Fruit fly (Drosophila melanogaster) whole organism, embryonic: ENCODE results near the gene CG34126.

Experiments
- Aef1 ChIP-seq: fragments of 200-800 bp; sonication (Bioruptor generic); IDR thresholded peaks from 3 replicates; pipeline ENCODE4 v1.3.6; 2022; ENCODE audit warnings: missing biosample characterization, missing genetic modification characterization
- B-H2 ChIP-seq: fragments of 200-800 bp; sonication (Bioruptor generic); optimal IDR thresholded peaks from 2 replicates; lab custom pipeline; 2018; ENCODE audit warnings: missing biosample characterization, mild to moderate bottlenecking, missing genetic modification characterization
- Bteb2 ChIP-seq: fragments of 200-800 bp; sonication (Bioruptor generic); optimal IDR thresholded peaks from 2 replicates; lab custom pipeline; 2016; ENCODE audit warnings: missing biosample characterization, missing genetic modification characterization
- CG11085 ChIP-seq: fragments of 200-800 bp; sonication (Bioruptor generic); IDR thresholded peaks from 2 replicates; pipeline ENCODE4 v1.3.6; 2022; ENCODE audit warnings: missing biosample characterization, missing genetic modification characterization
- CG12769 ChIP-seq: fragments of 200-800 bp; sonication (Bioruptor generic); optimal IDR thresholded peaks from 2 replicates; lab custom pipeline; 2019; ENCODE audit warnings: missing biosample characterization, mild to moderate bottlenecking, missing genetic modification characterization, moderate library complexity
- CG12942 ChIP-seq: fragments of 200-800 bp; sonication (Bioruptor generic); optimal IDR thresholded peaks from 3 replicates; lab custom pipeline; 2016; ENCODE audit warnings: missing biosample characterization, missing genetic modification characterization
- CG14050 ChIP-seq: fragments of 200-800 bp; sonication (Bioruptor generic); IDR thresholded peaks from 3 replicates; pipeline ENCODE4 v1.3.6; 2022; ENCODE audit warnings: missing biosample characterization, missing genetic modification characterization
- CG17912 ChIP-seq: fragments of 200-800 bp; sonication (Bioruptor generic); optimal IDR thresholded peaks from 2 replicates; lab custom pipeline; 2018; ENCODE audit warnings: missing biosample characterization, mild to moderate bottlenecking, missing genetic modification characterization
- CG18262 ChIP-seq: fragments of 200-800 bp; optimal IDR thresholded peaks from 3 replicates; lab custom pipeline; 2019; ENCODE audit warnings: missing biosample characterization, mild to moderate bottlenecking, missing genetic modification characterization, moderate library complexity
- CG2120 ChIP-seq: fragments of 200-800 bp; sonication (Bioruptor generic); optimal IDR thresholded peaks from 3 replicates; lab custom pipeline; 2016; ENCODE audit warnings: missing biosample characterization, missing genetic modification characterization
- CG33213 ChIP-seq: fragments of 200-800 bp; sonication (Bioruptor generic); optimal IDR thresholded peaks from 3 replicates; lab custom pipeline; 2016; ENCODE audit warnings: missing biosample characterization, missing genetic modification characterization
- CG34422 ChIP-seq: fragments of 200-800 bp; sonication (Bioruptor generic); IDR thresholded peaks from 3 replicates; pipeline ENCODE4 v1.3.6; 2022; ENCODE audit warnings: missing biosample characterization, missing genetic modification characterization
- CG3847 ChIP-seq: fragments of 200-800 bp; sonication (Bioruptor generic); IDR thresholded peaks from 2 replicates; pipeline ENCODE4 v1.3.6; 2022; ENCODE audit warnings: missing biosample characterization, missing genetic modification characterization
- CG43689 ChIP-seq: fragments of 200-800 bp; sonication (Bioruptor generic); IDR thresholded peaks from 2 replicates; pipeline ENCODE4 v1.3.6; 2022; ENCODE audit warnings: missing biosample characterization, missing genetic modification characterization
- CG4854 ChIP-seq: fragments of 200-800 bp; sonication (Bioruptor generic); optimal IDR thresholded peaks from 2 replicates; lab custom pipeline; 2016; ENCODE audit warnings: missing biosample characterization, missing genetic modification characterization, inconsistent platforms
- CG5953 ChIP-seq: fragments of 200-800 bp; sonication (Bioruptor generic); IDR thresholded peaks from 2 replicates; pipeline ENCODE4 v1.3.6; 2022; ENCODE audit warnings: missing biosample characterization, missing genetic modification characterization
- CG6272 ChIP-seq: fragments of 200-800 bp; sonication (Bioruptor generic); IDR thresholded peaks from 2 replicates; pipeline ENCODE4 v1.3.6; 2022; ENCODE audit warnings: missing biosample characterization, missing genetic modification characterization
- D19A ChIP-seq: fragments of 200-800 bp; optimal IDR thresholded peaks from 3 replicates; lab custom pipeline; 2019; ENCODE audit warnings: missing biosample characterization, mild to moderate bottlenecking, missing genetic modification characterization, moderate library complexity
- Dad ChIP-seq: fragments of 200-800 bp; sonication (Bioruptor generic); optimal IDR thresholded peaks from 3 replicates; lab custom pipeline; 2016; ENCODE audit warnings: missing biosample characterization, missing genetic modification characterization
- Elba2 ChIP-seq: fragments of 200-800 bp; sonication (Bioruptor generic); optimal IDR thresholded peaks from 3 replicates; lab custom pipeline; 2016; ENCODE audit warnings: missing biosample characterization, missing genetic modification characterization
- Ets65A ChIP-seq: fragments of 200-800 bp; sonication (Bioruptor generic); peaks from one replicate; lab custom pipeline; 2016; ENCODE audit warnings: missing biosample characterization, missing genetic modification characterization
- HLH3B ChIP-seq: fragments of 200-800 bp; sonication (Bioruptor generic); IDR thresholded peaks from 2 replicates; pipeline ENCODE4 v1.3.6; 2022; ENCODE audit warnings: missing biosample characterization, missing genetic modification characterization
- HLHmδ ChIP-seq: fragments of 200-800 bp; sonication (Bioruptor generic); optimal IDR thresholded peaks from 2 replicates; lab custom pipeline; 2018; ENCODE audit warnings: missing biosample characterization, mild to moderate bottlenecking, missing genetic modification characterization, moderate library complexity
- Jarid2 ChIP-seq: fragments of 200-800 bp; sonication (Bioruptor generic); optimal IDR thresholded peaks from 3 replicates; lab custom pipeline; 2017; ENCODE audit warnings: mild to moderate bottlenecking, missing biosample characterization, missing genetic modification reagents, missing genetic modification characterization
- Lim3 ChIP-seq: fragments of 200-800 bp; sonication (Bioruptor generic); IDR thresholded peaks from 2 replicates; pipeline ENCODE4 v1.3.6; 2022; ENCODE audit warnings: missing biosample characterization, missing genetic modification characterization
- Pdp1 ChIP-seq, 2 experiments: fragments of 200-800 bp; sonication (Bioruptor generic); optimal IDR thresholded peaks; 3 replicates each; lab custom pipeline; 2016; ENCODE audit warnings: missing biosample characterization in 2 of 2, missing genetic modification characterization in 2 of 2, mild to moderate bottlenecking in 1 of 2, moderate library complexity in 1 of 2
- Spps ChIP-seq: fragments of 200-800 bp; sonication (Bioruptor generic); optimal IDR thresholded peaks from 2 replicates; lab custom pipeline; 2018; ENCODE audit warnings: missing biosample characterization, mild to moderate bottlenecking, missing genetic modification characterization
- Taf1 ChIP-seq: fragments of 200-800 bp; sonication (Bioruptor generic); IDR thresholded peaks from 2 replicates; pipeline ENCODE4 v1.3.6; 2022; ENCODE audit warnings: missing biosample characterization, missing genetic modification characterization
- YL-1 ChIP-seq: fragments of 200-800 bp; sonication (Bioruptor generic); optimal IDR thresholded peaks from 3 replicates; lab custom pipeline; 2017; ENCODE audit warnings: missing biosample characterization, mild to moderate bottlenecking, missing genetic modification characterization
- chm ChIP-seq: fragments of 200-800 bp; sonication (Bioruptor generic); IDR thresholded peaks from 2 replicates; pipeline ENCODE4 v1.3.6; 2022; ENCODE audit warnings: missing biosample characterization, missing genetic modification characterization
- ci ChIP-seq: fragments of 200-800 bp; sonication (Bioruptor generic); IDR thresholded peaks from 3 replicates; pipeline ENCODE4 v1.3.6; 2022; ENCODE audit warnings: missing biosample characterization, missing genetic modification characterization
- crp ChIP-seq, 2 experiments: fragments of 200-800 bp; sonication (Bioruptor generic); optimal IDR thresholded peaks; 2 replicates in 1 of 2; 3 replicates in 1 of 2; lab custom pipeline; 2017; ENCODE audit warnings: missing biosample characterization in 2 of 2, missing genetic modification characterization in 2 of 2, mild to moderate bottlenecking in 1 of 2, moderate library complexity in 1 of 2
- cwo ChIP-seq: fragments of 200-800 bp; sonication (Bioruptor generic); optimal IDR thresholded peaks from 3 replicates; lab custom pipeline; 2017; ENCODE audit warnings: missing biosample characterization, missing genetic modification characterization, mild to moderate bottlenecking, moderate library complexity, missing genetic modification reagents
- esg ChIP-seq: fragments of 200-800 bp; sonication (Bioruptor generic); conservative IDR thresholded peaks from 2 replicates; pipeline ENCODE4 v1.3.6; 2022; ENCODE audit warnings: missing biosample characterization, missing genetic modification characterization
- ewg ChIP-seq: fragments of 200-800 bp; sonication (Bioruptor generic); optimal IDR thresholded peaks from 3 replicates; lab custom pipeline; 2017; ENCODE audit warnings: mild to moderate bottlenecking, missing biosample characterization, missing genetic modification reagents, missing genetic modification characterization
- fru ChIP-seq: fragments of >200 bp; optimal IDR thresholded peaks from 2 replicates; lab custom pipeline; 2017
- gcm2 ChIP-seq: fragments of 200-800 bp; sonication (Bioruptor generic); optimal IDR thresholded peaks from 2 replicates; lab custom pipeline; 2016; ENCODE audit warnings: missing biosample characterization, missing genetic modification characterization
- grau ChIP-seq: fragments of 200-800 bp; optimal IDR thresholded peaks from 3 replicates; lab custom pipeline; 2019; ENCODE audit warnings: missing biosample characterization, mild to moderate bottlenecking, missing genetic modification characterization, moderate library complexity
- kah ChIP-seq: fragments of 200-800 bp; sonication (Bioruptor generic); optimal IDR thresholded peaks from 2 replicates; lab custom pipeline; 2018; ENCODE audit warnings: missing biosample characterization, mild to moderate bottlenecking, missing genetic modification characterization
- lilli ChIP-seq: fragments of 200-800 bp; sonication (Bioruptor generic); optimal IDR thresholded peaks from 3 replicates; lab custom pipeline; 2016; ENCODE audit warnings: missing biosample characterization, missing genetic modification characterization
- otp ChIP-seq: fragments of 200-800 bp; sonication (Bioruptor generic); IDR thresholded peaks from 3 replicates; pipeline ENCODE4, ENCODE4 v1.3.6; 2022; ENCODE audit warnings: missing biosample characterization, missing genetic modification characterization
- pan ChIP-seq, 4 experiments: fragments of >200 bp in 3 of 4; fragments of 200-800 bp in 1 of 4; sonication (Bioruptor generic) in 1 of 4; optimal IDR thresholded peaks in 3 of 4; IDR thresholded peaks in 1 of 4; 2 replicates each; pipeline versions ENCODE4 v1.3.6 to Lab custom; 2017 to 2022; ENCODE audit warnings: missing biosample characterization in 2 of 4, missing genetic modification characterization in 2 of 4, mixed read lengths in 1 of 4
- pho ChIP-seq: fragments of 200-800 bp; sonication (Bioruptor generic); optimal IDR thresholded peaks from 2 replicates; lab custom pipeline; 2016; ENCODE audit warnings: missing biosample characterization, missing genetic modification characterization
- prd ChIP-seq, 3 experiments: fragments of >200 bp in 2 of 3; fragments of 200-800 bp in 1 of 3; sonication (Bioruptor generic) in 1 of 3; optimal IDR thresholded peaks in 2 of 3; IDR thresholded peaks in 1 of 3; 2 replicates in 2 of 3; 3 replicates in 1 of 3; pipeline versions ENCODE4 v1.3.6 to Lab custom; 2017 to 2022; ENCODE audit warnings: missing biosample characterization in 1 of 3, missing genetic modification characterization in 1 of 3
- row ChIP-seq: fragments of 200-800 bp; sonication (Bioruptor generic); IDR thresholded peaks from 3 replicates; pipeline ENCODE4 v1.3.6; 2022; ENCODE audit warnings: missing biosample characterization, missing genetic modification characterization
- so ChIP-seq: fragments of 200-800 bp; sonication (Bioruptor generic); IDR thresholded peaks from 3 replicates; pipeline ENCODE4 v1.3.6; 2022; ENCODE audit warnings: missing biosample characterization, missing genetic modification characterization
- trem ChIP-seq: fragments of 200-800 bp; optimal IDR thresholded peaks from 3 replicates; lab custom pipeline; 2019; ENCODE audit warnings: missing biosample characterization, mild to moderate bottlenecking, missing genetic modification characterization, moderate library complexity
- unpg ChIP-seq: fragments of 200-800 bp; sonication (Bioruptor generic); optimal IDR thresholded peaks from 3 replicates; lab custom pipeline; 2018; ENCODE audit warnings: missing biosample characterization, mild to moderate bottlenecking, missing genetic modification characterization, moderate library complexity
- vnd ChIP-seq: fragments of 200-800 bp; sonication (Bioruptor generic); IDR thresholded peaks from 3 replicates; pipeline ENCODE4 v1.3.6; 2022; ENCODE audit warnings: missing biosample characterization, missing genetic modification characterization; ENCODE audit not compliant: partially characterized antibody

Gene CG34126

dm6 chr2L:4999389-5000032 lies 18.1 kb downstream of the CG34126 start (continued):
- TF ChIP-seq crp (GFP tag; optimal IDR thresholded peaks at IDR 0.05; lab: Kevin White, UChicago) (no peak), Lim3 (GFP tag; lab: Robert Waterston, UW) (no peak), CG18262 (peak; percentile 65), otp (peak; percentile 61; the same call in 2 of the 3 replicates), Jarid2 (GFP tag; lab: Kevin White, UChicago) (no peak), pan (optimal IDR thresholded peaks at IDR 0.05; lab: Kevin White, UChicago) (no peak), pan (GFP tag; optimal IDR thresholded peaks at IDR 0.05 in 1 of 2, IDR thresholded peaks at IDR 0.05 in 1 of 2) (peak in 1 of 2 experiments; percentile 73), CG5953 (GFP tag; lab: Robert Waterston, UW) (0 out of 2 replicates have a peak, but pooled peaks have one; percentile 37), CG3847 (GFP tag; lab: Robert Waterston, UW) (peak; percentile 57; the same call in 1 of the 2 replicates), CG12769 (tag; lab: Kevin White, UChicago) (peak; percentile 76), fru (no peak), Ets65A (peak; percentile 93), Bteb2 (GFP tag; lab: Kevin White, UChicago) (peak; percentile 54), unpg (peak; percentile 73), CG12942 (peak; percentile 40), lilli (peak; percentile 67), chm (GFP tag; lab: Robert Waterston, UW) (peak; percentile 60; the same call in 1 of the 2 replicates), trem (tag; lab: Kevin White, UChicago) (peak; percentile 24), vnd (GFP tag; lab: Robert Waterston, UW) (no peak), pho (peak; percentile 2), CG33213 (GFP tag; lab: Kevin White, UChicago) (peak; percentile 47), CG4854 (GFP tag; lab: Kevin White, UChicago) (no peak), Spps (tag; lab: Kevin White, UChicago) (no peak), so (peak; percentile 70; the same call in 1 of the 3 replicates), CG11085 (GFP tag; lab: Robert Waterston, UW) (no peak), gcm2 (GFP tag; lab: Kevin White, UChicago) (no peak), prd (optimal IDR thresholded peaks at IDR 0.05; lab: Kevin White, UChicago) (no peak), prd (GFP tag; IDR thresholded peaks at IDR 0.05; lab: Robert Waterston, UW) (peak; percentile 87), Pdp1 (GFP tag; optimal IDR thresholded peaks at IDR 0.05; lab: Kevin White, UChicago) (peak; percentile 69 to 89), cwo (GFP tag; lab: Kevin White, UChicago) (peak; percentile 41), CG2120 (GFP tag; lab: Kevin White, UChicago) (peak; percentile 77), esg (peak; percentile 70), ci (peak; percentile 81), HLH3B (GFP tag; lab: Robert Waterston, UW) (peak; percentile 56), CG34422 (peak; percentile 74; the same call in 2 of the 3 replicates), row (GFP tag; lab: Robert Waterston, UW) (peak; percentile 80), CG14050 (0 out of 3 replicates have a peak, but pooled peaks have one; percentile 22), grau (peak; percentile 95), CG43689 (GFP tag; lab: Robert Waterston, UW) (peak; percentile 56; the same call in 1 of the 2 replicates), kah (peak; percentile 29), Dad (GFP tag; lab: Kevin White, UChicago) (peak; percentile 44), ewg (GFP tag; lab: Kevin White, UChicago) (peak; percentile 41), CG17912 (no peak), Aef1 (peak; percentile 72), B-H2 (GFP tag; lab: Kevin White, UChicago) (peak; percentile 13), YL-1 (GFP tag; lab: Kevin White, UChicago) (no peak), Elba2 (GFP tag; lab: Kevin White, UChicago) (no peak), D19A (tag; lab: Kevin White, UChicago) (no peak), HLHmδ (GFP tag; lab: Kevin White, UChicago) (no peak), Taf1 (GFP tag; lab: Robert Waterston, UW) (peak; percentile 68), CG6272 (GFP tag; lab: Robert Waterston, UW) (0 out of 2 replicates have a peak, but pooled peaks have one; percentile 46)
